Worm (Caenorhabditis elegans) whole organism, L4 larva: ENCODE results near the gene Y54E2A.7.

Source experiments
- D1046.2 ChIP-seq: fragments of 200-800 bp; sonication (Bioruptor generic); IDR thresholded peaks from 2 replicates; pipeline ENCODE4 v1.3.6; 2022; ENCODE audit warnings: missing genetic modification characterization, missing compliant biosample characterization
- F26F4.8 ChIP-seq: fragments of 200-800 bp; sonication (Bioruptor generic); conservative IDR thresholded peaks from 2 replicates; pipeline ENCODE4 v1.3.6; 2022; ENCODE audit warnings: missing genetic modification characterization, missing compliant biosample characterization
- F37D6.2 ChIP-seq: sonication (generic microtip); optimal IDR thresholded peaks from 2 replicates; lab custom pipeline; 2016; ENCODE audit warnings: mild to moderate bottlenecking, missing genetic modification characterization, missing compliant biosample characterization
- R02D3.7 ChIP-seq: fragments of 150-350 bp; sonication (generic microtip); optimal IDR thresholded peaks from 3 replicates; lab custom pipeline; 2014; ENCODE audit warnings: missing biosample characterization, missing genetic modification characterization
- T20F7.1 ChIP-seq: fragments of 200-800 bp; sonication (Bioruptor generic); optimal IDR thresholded peaks from 2 replicates; lab custom pipeline; 2018; ENCODE audit warnings: mild to moderate bottlenecking, missing genetic modification characterization, missing compliant biosample characterization
- Y105C5A.15 ChIP-seq: fragments of 200-800 bp; sonication (Bioruptor generic); IDR thresholded peaks from 2 replicates; pipeline ENCODE4 v1.3.6; 2022; ENCODE audit warnings: missing genetic modification characterization, missing compliant biosample characterization
- Y75B8A.6 ChIP-seq: fragments of 200-800 bp; sonication (Bioruptor generic); IDR thresholded peaks from 2 replicates; pipeline ENCODE4 v1.3.6; 2022; ENCODE audit warnings: missing genetic modification reagents, missing genetic modification characterization, missing compliant biosample characterization
- ZK546.5 ChIP-seq, 2 experiments: sonication (generic microtip); optimal IDR thresholded peaks; 2 replicates each; lab custom pipeline; 2017; ENCODE audit warnings: missing biosample characterization in 2 of 2, missing genetic modification characterization in 2 of 2
- aha-1 ChIP-seq: fragments of 150-350 bp; peaks from one replicate; lab custom pipeline; 2014; ENCODE audit warnings: missing biosample characterization, missing genetic modification characterization
- arid-1 ChIP-seq: fragments of 200-800 bp; sonication (Bioruptor generic); conservative IDR thresholded peaks from 2 replicates; pipeline ENCODE4 v1.3.6; 2022; ENCODE audit warnings: missing genetic modification reagents, missing genetic modification characterization, missing compliant biosample characterization
- attf-4 ChIP-seq: sonication (generic microtip); optimal IDR thresholded peaks from 3 replicates; lab custom pipeline; 2017; ENCODE audit warnings: missing biosample characterization, missing genetic modification characterization
- cey-2 ChIP-seq: sonication (generic microtip); optimal IDR thresholded peaks from 3 replicates; lab custom pipeline; 2017; ENCODE audit warnings: missing genetic modification characterization, mild to moderate bottlenecking, missing compliant biosample characterization, antibody characterized with exemption, borderline replicate concordance; ENCODE audit not compliant: insufficient read depth
- daf-16 ChIP-seq, 3 experiments: sonication (generic microtip); optimal IDR thresholded peaks; 2 replicates each; lab custom pipeline; 2016 to 2017; ENCODE audit warnings: missing genetic modification characterization in 3 of 3, missing genetic modification reagents in 3 of 3, mild to moderate bottlenecking in 2 of 3, missing compliant biosample characterization in 2 of 3, missing biosample characterization in 1 of 3, moderate library complexity in 1 of 3
- dmd-6 ChIP-seq: fragments of 200-800 bp; sonication (Bioruptor generic); IDR thresholded peaks from 2 replicates; pipeline ENCODE4 v1.3.6; 2022; ENCODE audit warnings: missing genetic modification reagents, missing genetic modification characterization, missing compliant biosample characterization
- dmd-8 ChIP-seq: fragments of 200-800 bp; sonication (Bioruptor generic); IDR thresholded peaks from 2 replicates; pipeline ENCODE4 v1.3.6; 2022; ENCODE audit warnings: missing genetic modification characterization, missing compliant biosample characterization
- dmd-9 ChIP-seq: fragments of 200-800 bp; sonication (Bioruptor generic); IDR thresholded peaks from 2 replicates; pipeline ENCODE4 v1.3.6; 2022; ENCODE audit warnings: missing genetic modification reagents, missing genetic modification characterization, missing compliant biosample characterization
- dpl-1 ChIP-seq: fragments of 150-350 bp; optimal IDR thresholded peaks from 2 replicates; lab custom pipeline; 2014; ENCODE audit warnings: missing biosample characterization, missing genetic modification reagents, missing genetic modification characterization
- dve-1 ChIP-seq: sonication (generic microtip); optimal IDR thresholded peaks from 2 replicates; lab custom pipeline; 2017; ENCODE audit warnings: antibody characterized with exemption, mild to moderate bottlenecking, missing genetic modification characterization, missing compliant biosample characterization; ENCODE audit not compliant: insufficient read depth
- hif-1 ChIP-seq, 2 experiments: sonication (generic microtip); optimal IDR thresholded peaks; 2 replicates each; lab custom pipeline; 2016 to 2017; ENCODE audit warnings: missing compliant biosample characterization in 2 of 2, missing genetic modification characterization in 2 of 2, missing genetic modification reagents in 2 of 2, missing genotype in 2 of 2, mild to moderate bottlenecking in 1 of 2
- hlh-30 ChIP-seq: sonication (generic microtip); optimal IDR thresholded peaks from 2 replicates; lab custom pipeline; 2017; ENCODE audit warnings: antibody characterized with exemption, mild to moderate bottlenecking, missing genetic modification characterization, missing compliant biosample characterization; ENCODE audit not compliant: insufficient read depth
- hmg-1.1 ChIP-seq: fragments of 200-800 bp; sonication (Bioruptor generic); IDR thresholded peaks from 2 replicates; pipeline ENCODE4 v1.3.6; 2022; ENCODE audit warnings: missing genetic modification reagents, missing genetic modification characterization, missing compliant biosample characterization
- lin-13 ChIP-seq: fragments of 150-350 bp; optimal IDR thresholded peaks from 2 replicates; lab custom pipeline; 2014; ENCODE audit warnings: missing biosample characterization, missing genetic modification reagents, missing genetic modification characterization
- lin-15B ChIP-seq: fragments of 150-350 bp; sonication (generic microtip); optimal IDR thresholded peaks from 3 replicates; lab custom pipeline; 2014; ENCODE audit warnings: missing biosample characterization, missing genetic modification characterization
- lin-38 ChIP-seq: fragments of 200-800 bp; sonication (Bioruptor generic); IDR thresholded peaks from 2 replicates; pipeline ENCODE4 v1.3.6; 2022; ENCODE audit warnings: missing genetic modification reagents, missing genetic modification characterization, missing compliant biosample characterization
- mdl-1 ChIP-seq, 2 experiments: fragments of 150-350 bp in 1 of 2; sonication (generic microtip) in 1 of 2; optimal IDR thresholded peaks; 2 replicates each; lab custom pipeline; 2014 to 2017; ENCODE audit warnings: missing biosample characterization in 2 of 2, missing genetic modification characterization in 2 of 2
- mdt-29 ChIP-seq: fragments of 200-800 bp; sonication (Bioruptor generic); IDR thresholded peaks from 2 replicates; pipeline ENCODE4 v1.3.6; 2022; ENCODE audit warnings: missing genetic modification reagents, missing genetic modification characterization, missing compliant biosample characterization
- mep-1 ChIP-seq: fragments of 150-350 bp; sonication (generic microtip); optimal IDR thresholded peaks from 3 replicates; lab custom pipeline; 2014; ENCODE audit warnings: missing biosample characterization, missing genetic modification characterization
- mes-2 ChIP-seq: sonication (generic microtip); optimal IDR thresholded peaks from 2 replicates; lab custom pipeline; 2016; ENCODE audit warnings: missing genotype, mild to moderate bottlenecking, missing genetic modification characterization, missing compliant biosample characterization; ENCODE audit not compliant: poor library complexity, severe bottlenecking
- mxl-3 ChIP-seq: fragments of 200-800 bp; sonication (Bioruptor generic); optimal IDR thresholded peaks from 2 replicates; lab custom pipeline; 2018; ENCODE audit warnings: mild to moderate bottlenecking, missing genetic modification characterization, missing compliant biosample characterization
- nhr-10 ChIP-seq: fragments of 150-350 bp; optimal IDR thresholded peaks from 2 replicates; lab custom pipeline; 2014; ENCODE audit warnings: missing biosample characterization, missing genetic modification characterization
- nhr-102 ChIP-seq: sonication (generic microtip); optimal IDR thresholded peaks from 2 replicates; lab custom pipeline; 2016; ENCODE audit warnings: mild to moderate bottlenecking, missing genetic modification characterization, moderate library complexity, missing compliant biosample characterization
- nhr-11 ChIP-seq: fragments of 150-350 bp; optimal IDR thresholded peaks from 2 replicates; lab custom pipeline; 2014; ENCODE audit warnings: missing biosample characterization, missing genetic modification characterization
- nhr-237 ChIP-seq: sonication (generic microtip); optimal IDR thresholded peaks from 2 replicates; lab custom pipeline; 2017; ENCODE audit warnings: missing biosample characterization, missing genetic modification characterization
- nhr-28 ChIP-seq: fragments of 150-350 bp; optimal IDR thresholded peaks from 2 replicates; lab custom pipeline; 2014; ENCODE audit warnings: missing biosample characterization, missing genetic modification characterization
- nhr-42 ChIP-seq: fragments of 200-800 bp; sonication (Bioruptor generic); IDR thresholded peaks from 2 replicates; pipeline ENCODE4 v1.3.6; 2022; ENCODE audit warnings: missing genetic modification characterization, missing compliant biosample characterization
- nhr-48 ChIP-seq: sonication (generic microtip); optimal IDR thresholded peaks from 2 replicates; lab custom pipeline; 2016; ENCODE audit warnings: mild to moderate bottlenecking, missing genetic modification characterization, missing compliant biosample characterization
- nhr-6 ChIP-seq: fragments of 150-350 bp; optimal IDR thresholded peaks from 2 replicates; lab custom pipeline; 2014; ENCODE audit warnings: missing biosample characterization, missing genetic modification characterization
- rbr-2 ChIP-seq: sonication (generic microtip); optimal IDR thresholded peaks from 2 replicates; lab custom pipeline; 2016; ENCODE audit warnings: missing genotype, missing genetic modification characterization, missing compliant biosample characterization
- set-16 ChIP-seq: fragments of 200-800 bp; sonication (Bioruptor generic); IDR thresholded peaks from 2 replicates; pipeline ENCODE4 v1.3.6; 2022; ENCODE audit warnings: missing genetic modification reagents, missing genetic modification characterization, missing compliant biosample characterization
- skn-1 ChIP-seq: fragments of 150-350 bp; optimal IDR thresholded peaks from 2 replicates; lab custom pipeline; 2014; ENCODE audit warnings: missing biosample characterization, missing genetic modification characterization
- spr-1 ChIP-seq: sonication (generic microtip); optimal IDR thresholded peaks from 2 replicates; lab custom pipeline; 2016; ENCODE audit warnings: mild to moderate bottlenecking, missing genetic modification characterization, missing compliant biosample characterization
- unc-62 ChIP-seq, 3 experiments: fragments of 150-350 bp in 1 of 3; sonication (generic microtip); optimal IDR thresholded peaks in 2 of 3; peaks in 1 of 3; 1 replicate in 1 of 3; 2 replicates in 2 of 3; lab custom pipeline; 2014 to 2017; ENCODE audit warnings: missing biosample characterization in 3 of 3, missing genetic modification characterization in 3 of 3, missing genetic modification reagents in 3 of 3, missing genotype in 1 of 3
- vab-7 ChIP-seq: fragments of 200-800 bp; sonication (Bioruptor generic); IDR thresholded peaks from 2 replicates; pipeline ENCODE4 v1.3.6; 2022; ENCODE audit warnings: missing genetic modification reagents, missing genetic modification characterization, missing compliant biosample characterization
- zfp-2 ChIP-seq: sonication (generic microtip); optimal IDR thresholded peaks from 2 replicates; lab custom pipeline; 2016; ENCODE audit warnings: mild to moderate bottlenecking, missing genetic modification characterization, missing compliant biosample characterization
- zfp-3 ChIP-seq: fragments of 200-800 bp; sonication (Bioruptor generic); conservative IDR thresholded peaks from 2 replicates; pipeline ENCODE4 v1.3.6; 2022; ENCODE audit warnings: missing genetic modification reagents, missing genetic modification characterization, missing compliant biosample characterization
- zip-2 ChIP-seq: fragments of 150-350 bp; optimal IDR thresholded peaks from 2 replicates; lab custom pipeline; 2014; ENCODE audit warnings: missing biosample characterization, missing genetic modification characterization
- ztf-7 ChIP-seq: fragments of 150-350 bp; optimal IDR thresholded peaks from 2 replicates; lab custom pipeline; 2014; ENCODE audit warnings: missing biosample characterization, missing genetic modification characterization

Gene Y54E2A.7

ce11 chrII:14772956-14773788, at the start of gene Y54E2A.7:
Gene Y54E2A.7, minus strand, starts transcription at chrII:14773006.
- TF ChIP-seq nhr-11 (tag; lab: Kevin White, UChicago) (no peak), zfp-3 (GFP tag; lab: Robert Waterston, UW) (no peak), hlh-30 (no peak), D1046.2 (no peak), Y105C5A.15 (GFP tag; lab: Robert Waterston, UW) (no peak), dmd-8 (no peak), ZK546.5 (tag; optimal IDR thresholded peaks at IDR 0.05; lab: Kevin White, UChicago) (no peak), zfp-2 (tag; lab: Kevin White, UChicago) (no peak), lin-38 (GFP tag; lab: Robert Waterston, UW) (no peak)
- TF ChIP-seq, all 104 proteins: peak for 0

- TF ChIP-seq attf-4 (tag; lab: Kevin White, UChicago) (no peak), ztf-7 (tag; lab: Kevin White, UChicago) (no peak), nhr-6 (peak; percentile 39), cey-2 (tag; lab: Kevin White, UChicago) (no peak), dmd-9 (GFP tag; lab: Robert Waterston, UW) (no peak), dve-1 (tag; lab: Kevin White, UChicago) (peak; percentile 88), mdl-1 (tag; optimal IDR thresholded peaks at IDR 0.05; lab: Kevin White, UChicago) (peak in 1 of 2 experiments; percentile 59), nhr-28 (tag; lab: Kevin White, UChicago) (peak; percentile 88), Y75B8A.6 (GFP tag; lab: Robert Waterston, UW) (no peak), hlh-30 (peak; percentile 79), zfp-2 (tag; lab: Kevin White, UChicago) (no peak), rbr-2 (tag; lab: Kevin White, UChicago) (peak; percentile 22), nhr-42 (GFP tag; lab: Robert Waterston, UW) (peak; percentile 79), lin-15B (tag; lab: Kevin White, UChicago) (no peak), aha-1 (tag; lab: Kevin White, UChicago) (no peak), hmg-1.1 (GFP tag; lab: Robert Waterston, UW) (peak; percentile 54; the same call in 1 of the 2 replicates), unc-62 (GFP tag; optimal IDR thresholded peaks at IDR 0.05 in 1 of 2; lab: Kevin White, UChicago) (no peak), unc-62 (tag; optimal IDR thresholded peaks at IDR 0.05; lab: Kevin White, UChicago) (no peak), nhr-48 (tag; lab: Kevin White, UChicago) (peak; percentile 64), F26F4.8 (GFP tag; lab: Robert Waterston, UW) (no peak), daf-16 (GFP tag; optimal IDR thresholded peaks at IDR 0.05; lab: Kevin White, UChicago) (no peak), daf-16 (tag; optimal IDR thresholded peaks at IDR 0.05; lab: Kevin White, UChicago) (peak; percentile 69), vab-7 (GFP tag; lab: Robert Waterston, UW) (no peak), R02D3.7 (tag; lab: Kevin White, UChicago) (no peak), arid-1 (no peak), T20F7.1 (GFP tag; lab: Kevin White, UChicago) (no peak), mxl-3 (GFP tag; lab: Kevin White, UChicago) (peak; percentile 82), hif-1 (tag; optimal IDR thresholded peaks at IDR 0.05; lab: Kevin White, UChicago) (peak in 1 of 2 experiments; percentile 3), skn-1 (no peak), set-16 (no peak), mes-2 (tag; lab: Kevin White, UChicago) (peak; percentile 63), nhr-10 (peak; percentile 54), mdt-29 (no peak), mep-1 (tag; lab: Kevin White, UChicago) (peak; percentile 80), lin-13 (GFP tag; lab: Kevin White, UChicago) (no peak), zip-2 (no peak), F37D6.2 (tag; lab: Kevin White, UChicago) (no peak), dpl-1 (GFP tag; lab: Kevin White, UChicago) (peak; percentile 60), spr-1 (tag; lab: Kevin White, UChicago) (peak; percentile 44), dmd-6 (GFP tag; lab: Robert Waterston, UW) (peak; percentile 92), nhr-102 (tag; lab: Kevin White, UChicago) (peak; percentile 66), nhr-237 (tag; lab: Kevin White, UChicago) (no peak)
Observed at ce11 chrII:14822419-14822818, 49.6 kb upstream of the Y54E2A.7 start.
